Fruit fly (Drosophila melanogaster): ENCODE data around the gene CG17260.
A peak's percentile ranks its signal among the peaks of the same experiment; 100 is the strongest.

The CG17260 gene

dm6 chr2L:3039774-3040173 lies 2.7 kb downstream of the CG17260 start, which contains the start of the genes cnir and CG17221 (continued):
- TF ChIP-seq Aef1 (GFP tag; IDR thresholded peaks at IDR 0.05) = peak; percentile 43; the same call in 2 of the 3 replicates
- TF ChIP-seq Ravus (GFP tag; IDR thresholded peaks at IDR 0.05) = no peak
- peak; percentile 67; the same call in 1 of the 2 replicates for TF ChIP-seq slbo (GFP tag; IDR thresholded peaks at IDR 0.05)
- TF ChIP-seq CG17829 (tag; optimal IDR thresholded peaks at IDR 0.05) = peak; percentile 68
- TF ChIP-seq Oaz (GFP tag; IDR thresholded peaks at IDR 0.05) = no peak
- 0 out of 2 replicates have a peak, but pooled peaks have one; percentile 33 for TF ChIP-seq Awh (GFP tag; IDR thresholded peaks at IDR 0.05)
- TF ChIP-seq CG18011 (GFP tag; optimal IDR thresholded peaks at IDR 0.05) = peak; percentile 61
- TF ChIP-seq toy (GFP tag; IDR thresholded peaks at IDR 0.05) = no peak
- no peak for TF ChIP-seq tll (GFP tag; optimal IDR thresholded peaks at IDR 0.05)
- no peak for TF ChIP-seq ac (GFP tag; optimal IDR thresholded peaks at IDR 0.05)
- TF ChIP-seq B-H2 (GFP tag; optimal IDR thresholded peaks at IDR 0.05) = peak; percentile 88
- TF ChIP-seq zen2 (GFP tag; IDR thresholded peaks at IDR 0.05; ENCODE audit: partially characterized antibody) = no peak; the same call in 2 of the 3 replicates
- TF ChIP-seq fd102C (GFP tag; optimal IDR thresholded peaks at IDR 0.05) = no peak
- TF ChIP-seq CG10209 (GFP tag; optimal IDR thresholded peaks at IDR 0.05) = peak; percentile 42
- peak; percentile 73 for TF ChIP-seq CG9437 (GFP tag; optimal IDR thresholded peaks at IDR 0.05)
- TF ChIP-seq CG14710 (tag; optimal IDR thresholded peaks at IDR 0.05) = peak; percentile 78
- TF ChIP-seq nerfin-1 (tag; optimal IDR thresholded peaks at IDR 0.05) = peak; percentile 58
- peak; percentile 17; the same call in 1 of the 2 replicates for TF ChIP-seq CG6272 (GFP tag; IDR thresholded peaks at IDR 0.05)
- no peak for TF ChIP-seq CG15073 (GFP tag; optimal IDR thresholded peaks at IDR 0.05)
- TF ChIP-seq hkb (optimal IDR thresholded peaks at IDR 0.05) = no peak
- TF ChIP-seq hkb (GFP tag; IDR thresholded peaks at IDR 0.05) = no peak
- TF ChIP-seq CG7928 (GFP tag; optimal IDR thresholded peaks at IDR 0.05) = peak; percentile 73
- TF ChIP-seq insv (GFP tag; optimal IDR thresholded peaks at IDR 0.05) = peak in 1 of 2 experiments; percentile 63
- TF ChIP-seq ab (GFP tag; optimal IDR thresholded peaks at IDR 0.05) = no peak
- peak; percentile 60 for TF ChIP-seq CG10654 (GFP tag; optimal IDR thresholded peaks at IDR 0.05)
- no peak for TF ChIP-seq zf30C (GFP tag; optimal IDR thresholded peaks at IDR 0.05)
- TF ChIP-seq CG17802 (tag; optimal IDR thresholded peaks at IDR 0.05) = peak; percentile 26
- TF ChIP-seq vnd (GFP tag; IDR thresholded peaks at IDR 0.05; ENCODE audit: partially characterized antibody) = peak; percentile 41; the same call in 1 of the 3 replicates
- peak; percentile 50; the same call in 1 of the 2 replicates for TF ChIP-seq CG16779 (GFP tag; IDR thresholded peaks at IDR 0.05)
- no peak for TF ChIP-seq Doc2 (GFP tag; IDR thresholded peaks at IDR 0.05)
- TF ChIP-seq Dek (tag; optimal IDR thresholded peaks at IDR 0.05) = no peak
- TF ChIP-seq kni (GFP tag; optimal IDR thresholded peaks at IDR 0.05) = peak; percentile 60
- TF ChIP-seq cas (GFP tag; IDR thresholded peaks at IDR 0.05) = no peak
- TF ChIP-seq CG14014 (GFP tag; IDR thresholded peaks at IDR 0.05) = peak; percentile 30; the same call in 1 of the 2 replicates
- TF ChIP-seq CHES-1-like (GFP tag; optimal IDR thresholded peaks at IDR 0.05) = peak; percentile 79
- TF ChIP-seq CG13775 (GFP tag; optimal IDR thresholded peaks at IDR 0.05) = peak; percentile 58
- TF ChIP-seq chm (GFP tag; IDR thresholded peaks at IDR 0.05) = peak; percentile 45
- TF ChIP-seq Atf-2 (GFP tag; optimal IDR thresholded peaks at IDR 0.05) = peak; percentile 51
- TF ChIP-seq sqz (GFP tag; optimal IDR thresholded peaks at IDR 0.05) = no peak
- TF ChIP-seq H15 (GFP tag; IDR thresholded peaks at IDR 0.05) = no peak
- TF ChIP-seq H2.0 (GFP tag; IDR thresholded peaks at IDR 0.05) = peak; percentile 43; the same call in 1 of the 2 replicates
- TF ChIP-seq CG8089 (GFP tag; optimal IDR thresholded peaks at IDR 0.05) = peak; percentile 41
- TF ChIP-seq CG6791 (GFP tag; IDR thresholded peaks at IDR 0.05; ENCODE audit: partially characterized antibody) = no peak
- TF ChIP-seq CG2120 (GFP tag; optimal IDR thresholded peaks at IDR 0.05) = peak; percentile 87
- peak; percentile 16 for TF ChIP-seq MESR4 (GFP tag; optimal IDR thresholded peaks at IDR 0.05)
- TF ChIP-seq CG11696 (GFP tag; IDR thresholded peaks at IDR 0.05) = no peak
- no peak for TF ChIP-seq CG11247 (GFP tag; IDR thresholded peaks at IDR 0.05)
- no peak for TF ChIP-seq CG6654 (GFP tag; optimal IDR thresholded peaks at IDR 0.05)
- TF ChIP-seq Sin3A (optimal IDR thresholded peaks at IDR 0.05) = no peak
- peak; percentile 64 for TF ChIP-seq Abd-B (GFP tag; optimal IDR thresholded peaks at IDR 0.05)
- TF ChIP-seq gt (GFP tag; IDR thresholded peaks at IDR 0.05) = no peak

All from whole organism, embryonic.